Worm (Caenorhabditis elegans): ENCODE data around the gene sri-9.

DNA sequence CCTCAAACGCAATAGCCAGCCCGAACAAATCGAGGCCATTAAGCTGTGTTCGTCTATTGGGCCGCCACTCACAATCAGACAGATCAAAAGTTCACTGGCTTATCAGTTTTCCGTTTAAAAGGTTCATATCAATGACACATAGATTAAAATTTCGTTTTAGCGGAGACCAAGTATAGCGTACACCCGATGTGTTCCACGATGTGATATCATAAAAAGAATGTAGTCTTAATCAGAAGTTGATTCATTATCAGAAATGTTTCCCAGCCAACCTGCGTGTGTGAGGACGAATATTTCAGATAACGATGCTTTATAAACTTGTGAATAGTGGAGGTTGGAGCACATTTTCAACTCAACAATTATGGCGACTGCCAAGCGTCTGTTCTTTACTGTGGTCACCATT, 12.8 kb downstream of the sri-9 start, which contains the start of gene clc-13:
- no peak for TF ChIP-seq zag-1 (tag; optimal IDR thresholded peaks at IDR 0.05)
- TF ChIP-seq fos-1 (tag; optimal IDR thresholded peaks at IDR 0.05): peak; percentile 81
- no peak for TF ChIP-seq ceh-82 (tag; optimal IDR thresholded peaks at IDR 0.05)
- no peak for TF ChIP-seq nhr-6 (tag; optimal IDR thresholded peaks at IDR 0.05)
- no peak for TF ChIP-seq aly-2 (tag; optimal IDR thresholded peaks at IDR 0.05)
- TF ChIP-seq F13H6.1 (tag; optimal IDR thresholded peaks at IDR 0.05): no peak
